Worm (Caenorhabditis elegans) whole organism, young adult: ENCODE results near the gene nprl-3.

Experiments
- B0336.3 ChIP-seq: fragments of 200-800 bp; sonication (Bioruptor generic); IDR thresholded peaks from 2 replicates; pipeline ENCODE4 v1.3.6; 2022; ENCODE audit warnings: missing genetic modification characterization, missing compliant biosample characterization
- F22D6.2 ChIP-seq: sonication (generic microtip); optimal IDR thresholded peaks from 2 replicates; lab custom pipeline; 2016; ENCODE audit warnings: mild to moderate bottlenecking, missing genetic modification characterization, missing compliant biosample characterization
- F23B12.7 ChIP-seq: sonication (generic microtip); optimal IDR thresholded peaks from 2 replicates; lab custom pipeline; 2017; ENCODE audit warnings: missing genetic modification characterization, mild to moderate bottlenecking, missing compliant biosample characterization, antibody characterized with exemption, moderate library complexity; ENCODE audit not compliant: insufficient read depth
- F33H1.4 ChIP-seq: fragments of 200-800 bp; sonication (Bioruptor generic); IDR thresholded peaks from 2 replicates; pipeline ENCODE4 v1.3.6; 2022; ENCODE audit warnings: missing genetic modification reagents, missing genetic modification characterization, missing compliant biosample characterization
- F52B5.7 ChIP-seq: sonication (generic microtip); optimal IDR thresholded peaks from 2 replicates; lab custom pipeline; 2016; ENCODE audit warnings: mild to moderate bottlenecking, missing genetic modification characterization, missing compliant biosample characterization
- F57A8.1 ChIP-seq: fragments of 200-800 bp; sonication (Bioruptor generic); optimal IDR thresholded peaks from 2 replicates; lab custom pipeline; 2018; ENCODE audit warnings: mild to moderate bottlenecking, missing genetic modification characterization, moderate library complexity, missing compliant biosample characterization
- F57C9.4 ChIP-seq: sonication (generic microtip); optimal IDR thresholded peaks from 2 replicates; lab custom pipeline; 2017; ENCODE audit warnings: mild to moderate bottlenecking, missing genetic modification characterization, missing compliant biosample characterization
- Y53F4B.3 ChIP-seq: fragments of 200-800 bp; sonication (Bioruptor generic); IDR thresholded peaks from 2 replicates; pipeline ENCODE4 v1.3.6; 2022; ENCODE audit warnings: missing genetic modification reagents, missing genetic modification characterization, missing compliant biosample characterization
- Y53G8AR.9 ChIP-seq: fragments of 200-800 bp; sonication (Bioruptor generic); conservative IDR thresholded peaks from 2 replicates; pipeline ENCODE4 v1.3.6; 2022; ENCODE audit warnings: missing genetic modification reagents, missing genetic modification characterization, missing compliant biosample characterization
- Y67H2A.10 ChIP-seq: fragments of 200-800 bp; sonication (Bioruptor generic); conservative IDR thresholded peaks from 2 replicates; pipeline ENCODE4 v1.3.6; 2022; ENCODE audit warnings: missing genetic modification reagents, missing genetic modification characterization, missing compliant biosample characterization
- ZK185.1 ChIP-seq: sonication (generic microtip); optimal IDR thresholded peaks from 2 replicates; lab custom pipeline; 2016; ENCODE audit warnings: mild to moderate bottlenecking, missing genetic modification characterization, missing compliant biosample characterization; ENCODE audit not compliant: poor library complexity, severe bottlenecking
- aptf-2 ChIP-seq: fragments of 200-800 bp; sonication (Bioruptor generic); conservative IDR thresholded peaks from 2 replicates; pipeline ENCODE4 v1.3.6; 2022; ENCODE audit warnings: missing genetic modification reagents, missing genetic modification characterization, missing compliant biosample characterization
- cebp-2 ChIP-seq: fragments of 200-800 bp; sonication (Bioruptor generic); IDR thresholded peaks from 2 replicates; pipeline ENCODE4 v1.3.6; 2022; ENCODE audit warnings: missing genetic modification characterization, missing compliant biosample characterization
- ceh-100 ChIP-seq: fragments of 200-800 bp; sonication (Bioruptor generic); IDR thresholded peaks from 2 replicates; pipeline ENCODE4 v1.3.6; 2022; ENCODE audit warnings: missing genetic modification reagents, missing genetic modification characterization, missing compliant biosample characterization
- ceh-27 ChIP-seq: fragments of 200-800 bp; sonication (Bioruptor generic); optimal IDR thresholded peaks from 2 replicates; lab custom pipeline; 2018; ENCODE audit warnings: mild to moderate bottlenecking, missing genetic modification characterization, moderate library complexity, missing compliant biosample characterization
- ceh-58 ChIP-seq: fragments of 200-800 bp; sonication (Bioruptor generic); IDR thresholded peaks from 2 replicates; pipeline ENCODE4 v1.3.6; 2022; ENCODE audit warnings: missing genetic modification characterization, missing compliant biosample characterization
- chd-7 ChIP-seq: sonication (generic microtip); optimal IDR thresholded peaks from 2 replicates; lab custom pipeline; 2016; ENCODE audit warnings: mild to moderate bottlenecking, missing genetic modification characterization, moderate library complexity, missing compliant biosample characterization
- dpff-1 ChIP-seq: sonication (generic microtip); optimal IDR thresholded peaks from 2 replicates; lab custom pipeline; 2017; ENCODE audit warnings: mild to moderate bottlenecking, missing genetic modification characterization, missing compliant biosample characterization
- efl-1 ChIP-seq: fragments of 150-350 bp; optimal IDR thresholded peaks from 2 replicates; lab custom pipeline; 2014; ENCODE audit warnings: missing biosample characterization, missing genetic modification reagents, missing genetic modification characterization
- ets-4 ChIP-seq: fragments of 200-800 bp; sonication (Bioruptor generic); optimal IDR thresholded peaks from 2 replicates; lab custom pipeline; 2018; ENCODE audit warnings: mild to moderate bottlenecking, missing genetic modification characterization, missing compliant biosample characterization
- him-1 ChIP-seq: sonication (generic microtip); optimal IDR thresholded peaks from 2 replicates; lab custom pipeline; 2016; ENCODE audit warnings: missing genotype, missing genetic modification reagents, missing genetic modification characterization, missing compliant biosample characterization
- hrde-1 ChIP-seq: sonication (generic microtip); optimal IDR thresholded peaks from 2 replicates; lab custom pipeline; 2016; ENCODE audit warnings: missing genetic modification characterization, mild to moderate bottlenecking, missing compliant biosample characterization, moderate library complexity, missing genotype, missing genetic modification reagents, borderline replicate concordance
- lin-26 ChIP-seq: fragments of 200-800 bp; sonication (Bioruptor generic); IDR thresholded peaks from 2 replicates; pipeline ENCODE4 v1.3.6; 2022; ENCODE audit warnings: missing genetic modification reagents, missing genetic modification characterization, missing compliant biosample characterization
- lin-40 ChIP-seq: sonication (generic microtip); optimal IDR thresholded peaks from 2 replicates; lab custom pipeline; 2016; ENCODE audit warnings: missing genetic modification characterization, mild to moderate bottlenecking, missing compliant biosample characterization, missing genotype, missing genetic modification reagents
- lir-1 ChIP-seq: fragments of 200-800 bp; sonication (Bioruptor generic); conservative IDR thresholded peaks from 2 replicates; pipeline ENCODE4 v1.3.6; 2022; ENCODE audit warnings: missing genetic modification reagents, missing genetic modification characterization, missing compliant biosample characterization
- lsy-27 ChIP-seq: sonication (generic microtip); optimal IDR thresholded peaks from 2 replicates; lab custom pipeline; 2017; ENCODE audit warnings: missing genetic modification characterization, mild to moderate bottlenecking, missing compliant biosample characterization, antibody characterized with exemption, missing genotype, borderline replicate concordance; ENCODE audit not compliant: insufficient read depth
- madf-3 ChIP-seq: fragments of 200-800 bp; sonication (Bioruptor generic); IDR thresholded peaks from 2 replicates; pipeline ENCODE4 v1.3.6; 2022; ENCODE audit warnings: missing genetic modification reagents, missing genetic modification characterization, missing compliant biosample characterization
- madf-6 ChIP-seq: fragments of 200-800 bp; sonication (Bioruptor generic); IDR thresholded peaks from 2 replicates; pipeline ENCODE4 v1.3.6; 2022; ENCODE audit warnings: missing genetic modification reagents, missing genetic modification characterization, missing compliant biosample characterization
- nfya-1 ChIP-seq: sonication (generic microtip); optimal IDR thresholded peaks from 2 replicates; lab custom pipeline; 2017; ENCODE audit warnings: antibody characterized with exemption, missing compliant biosample characterization, missing genetic modification characterization, borderline replicate concordance; ENCODE audit not compliant: insufficient read depth
- nfyb-1 ChIP-seq: fragments of 200-800 bp; sonication (Bioruptor generic); IDR thresholded peaks from 2 replicates; pipeline ENCODE4 v1.3.6; 2022; ENCODE audit warnings: missing genetic modification reagents, missing genetic modification characterization, missing compliant biosample characterization
- nhr-27 ChIP-seq: fragments of 200-800 bp; sonication (Bioruptor generic); optimal IDR thresholded peaks from 2 replicates; lab custom pipeline; 2018; ENCODE audit warnings: mild to moderate bottlenecking, missing genetic modification characterization, moderate library complexity, missing compliant biosample characterization
- nhr-80 ChIP-seq: sonication (generic microtip); optimal IDR thresholded peaks from 2 replicates; lab custom pipeline; 2016; ENCODE audit warnings: missing genetic modification characterization, missing compliant biosample characterization
- rec-8 ChIP-seq, 2 experiments: sonication (generic microtip); optimal IDR thresholded peaks; 2 replicates each; lab custom pipeline; 2016; ENCODE audit warnings: mild to moderate bottlenecking in 2 of 2, missing genetic modification characterization in 2 of 2, missing genetic modification reagents in 2 of 2, missing genotype in 2 of 2, missing biosample characterization in 1 of 2, missing compliant biosample characterization in 1 of 2, moderate library complexity in 1 of 2
- rpc-1 ChIP-seq, 2 experiments: fragments of 150-350 bp in 1 of 2; sonication (generic microtip) in 1 of 2; optimal IDR thresholded peaks; 2 replicates each; lab custom pipeline; 2014 to 2018; ENCODE audit warnings: missing biosample characterization in 1 of 2, missing genetic modification characterization in 1 of 2, missing genetic modification reagents in 1 of 2, missing genotype in 1 of 2
- snpc-1.3 ChIP-seq: sonication (generic microtip); optimal IDR thresholded peaks from 2 replicates; lab custom pipeline; 2017; ENCODE audit warnings: missing genetic modification characterization, mild to moderate bottlenecking, missing compliant biosample characterization, antibody characterized with exemption, moderate library complexity, missing genotype, missing genetic modification reagents; ENCODE audit not compliant: insufficient read depth
- snpc-4 ChIP-seq, 5 experiments: fragments of 150-350 bp in 1 of 5; sonication (generic microtip) in 4 of 5; optimal IDR thresholded peaks; 2 replicates each; lab custom pipeline; 2014 to 2018; ENCODE audit warnings: missing genetic modification characterization in 5 of 5, missing biosample characterization in 3 of 5, antibody characterized with exemption in 2 of 5, mild to moderate bottlenecking in 2 of 5, missing compliant biosample characterization in 2 of 5, missing genotype in 2 of 5, moderate library complexity in 2 of 5, missing genetic modification reagents in 1 of 5
- somi-1 ChIP-seq: fragments of 200-800 bp; sonication (Bioruptor generic); optimal IDR thresholded peaks from 2 replicates; lab custom pipeline; 2018; ENCODE audit warnings: mild to moderate bottlenecking, missing genetic modification characterization, missing compliant biosample characterization
- sptf-2 ChIP-seq: fragments of 200-800 bp; sonication (Bioruptor generic); optimal IDR thresholded peaks from 2 replicates; lab custom pipeline; 2018; ENCODE audit warnings: mild to moderate bottlenecking, missing genetic modification characterization, missing compliant biosample characterization
- tbx-9 ChIP-seq: sonication (generic microtip); optimal IDR thresholded peaks from 2 replicates; lab custom pipeline; 2016; ENCODE audit warnings: borderline replicate concordance, missing genetic modification characterization, inconsistent platforms, missing compliant biosample characterization
- tlf-1 ChIP-seq: fragments of 200-800 bp; sonication (Bioruptor generic); optimal IDR thresholded peaks from 2 replicates; lab custom pipeline; 2018; ENCODE audit warnings: mild to moderate bottlenecking, missing genetic modification characterization, missing compliant biosample characterization
- xnd-1 ChIP-seq: sonication (generic microtip); optimal IDR thresholded peaks from 2 replicates; lab custom pipeline; 2016; ENCODE audit warnings: missing genotype, missing genetic modification reagents, missing genetic modification characterization, missing compliant biosample characterization
- zim-3 ChIP-seq: sonication (generic microtip); optimal IDR thresholded peaks from 2 replicates; lab custom pipeline; 2017; ENCODE audit warnings: mild to moderate bottlenecking, missing genetic modification characterization, moderate library complexity, missing compliant biosample characterization
- ztf-22 ChIP-seq: fragments of 200-800 bp; sonication (Bioruptor generic); optimal IDR thresholded peaks from 2 replicates; lab custom pipeline; 2018; ENCODE audit warnings: mild to moderate bottlenecking, missing genetic modification characterization, moderate library complexity, missing compliant biosample characterization
- ztf-25 ChIP-seq: fragments of 200-800 bp; sonication (Bioruptor generic); IDR thresholded peaks from 2 replicates; pipeline ENCODE4 v1.3.6; 2022; ENCODE audit warnings: missing genetic modification reagents, missing genetic modification characterization, missing compliant biosample characterization
- ztf-26 ChIP-seq: sonication (generic microtip); optimal IDR thresholded peaks from 2 replicates; lab custom pipeline; 2017; ENCODE audit warnings: missing genetic modification characterization, missing compliant biosample characterization
- ztf-28 ChIP-seq: fragments of 200-800 bp; sonication (Bioruptor generic); IDR thresholded peaks from 2 replicates; pipeline ENCODE4 v1.3.6; 2022; ENCODE audit warnings: missing genetic modification reagents, missing genetic modification characterization, missing compliant biosample characterization
- ztf-6 ChIP-seq: fragments of 200-800 bp; sonication (Bioruptor generic); IDR thresholded peaks from 2 replicates; pipeline ENCODE4 v1.3.6; 2022; ENCODE audit warnings: missing genetic modification reagents, missing genetic modification characterization, missing compliant biosample characterization

Gene nprl-3

ce11 chrIV:8286352-8286751, 10.9 kb upstream of the nprl-3 start, which contains the start of gene K07H8.9 (continued):
- TF ChIP-seq F23B12.7 (tag; lab: Kevin White, UChicago) (no peak), zim-3 (tag; lab: Kevin White, UChicago) (no peak), ztf-25 (GFP tag; lab: Robert Waterston, UW) (no peak), him-1 (peak; percentile 31), lin-26 (GFP tag; lab: Robert Waterston, UW) (no peak), ceh-27 (GFP tag; lab: Kevin White, UChicago) (no peak), ztf-22 (no peak), xnd-1 (tag; lab: Kevin White, UChicago) (peak; percentile 15), madf-3 (no peak), efl-1 (GFP tag; lab: Kevin White, UChicago) (no peak), F22D6.2 (tag; lab: Kevin White, UChicago) (no peak), ztf-26 (tag; lab: Kevin White, UChicago) (no peak), aptf-2 (GFP tag; lab: Robert Waterston, UW) (no peak), ceh-100 (no peak), Y67H2A.10 (GFP tag; lab: Robert Waterston, UW) (no peak), ztf-28 (GFP tag; lab: Robert Waterston, UW) (no peak), rec-8 (tag; optimal IDR thresholded peaks at IDR 0.05; lab: Kevin White, UChicago) (peak in 1 of 2 experiments; percentile 26), lin-40 (tag; lab: Kevin White, UChicago) (no peak), chd-7 (no peak), F33H1.4 (GFP tag; lab: Robert Waterston, UW) (no peak), B0336.3 (GFP tag; lab: Robert Waterston, UW) (peak; percentile 33; the same call in 1 of the 2 replicates), Y53F4B.3 (no peak), somi-1 (GFP tag; lab: Kevin White, UChicago) (no peak), tbx-9 (no peak), lsy-27 (tag; lab: Kevin White, UChicago) (no peak), sptf-2 (no peak), nhr-27 (tag; lab: Kevin White, UChicago) (no peak), nfyb-1 (no peak), F52B5.7 (tag; lab: Kevin White, UChicago) (no peak), ets-4 (GFP tag; lab: Kevin White, UChicago) (no peak), F57C9.4 (tag; lab: Kevin White, UChicago) (no peak), ZK185.1 (tag; lab: Kevin White, UChicago) (no peak), F57A8.1 (GFP tag; lab: Kevin White, UChicago) (no peak), Y53G8AR.9 (GFP tag; lab: Robert Waterston, UW) (no peak), ztf-6 (no peak), nhr-80 (no peak), tlf-1 (GFP tag; lab: Kevin White, UChicago) (peak; percentile 40), snpc-4 (GFP tag; optimal IDR thresholded peaks at IDR 0.05; lab: Kevin White, UChicago) (no peak), snpc-4 (tag; optimal IDR thresholded peaks at IDR 0.05; lab: Kevin White, UChicago) (peak in 2 of 4 experiments; percentile 27 to 29), hrde-1 (peak; percentile 91), snpc-1.3 (tag; lab: Kevin White, UChicago) (no peak), cebp-2 (GFP tag; lab: Robert Waterston, UW) (no peak), dpff-1 (tag; lab: Kevin White, UChicago) (no peak), madf-6 (no peak), rpc-1 (optimal IDR thresholded peaks at IDR 0.05; lab: Kevin White, UChicago) (no peak), rpc-1 (tag; optimal IDR thresholded peaks at IDR 0.05; lab: Kevin White, UChicago) (no peak), ceh-58 (GFP tag; lab: Robert Waterston, UW) (no peak), nfya-1 (tag; lab: Kevin White, UChicago) (no peak), lir-1 (GFP tag; lab: Robert Waterston, UW) (no peak)
